Worm (Caenorhabditis elegans): ENCODE results near the gene ZK105.8.
"Not testable (repeated sequence)": the region's sequence is repeated elsewhere in the genome, so short reads cannot be mapped to it uniquely, and the experiment has no call there.

The ZK105.8 gene

DNA sequence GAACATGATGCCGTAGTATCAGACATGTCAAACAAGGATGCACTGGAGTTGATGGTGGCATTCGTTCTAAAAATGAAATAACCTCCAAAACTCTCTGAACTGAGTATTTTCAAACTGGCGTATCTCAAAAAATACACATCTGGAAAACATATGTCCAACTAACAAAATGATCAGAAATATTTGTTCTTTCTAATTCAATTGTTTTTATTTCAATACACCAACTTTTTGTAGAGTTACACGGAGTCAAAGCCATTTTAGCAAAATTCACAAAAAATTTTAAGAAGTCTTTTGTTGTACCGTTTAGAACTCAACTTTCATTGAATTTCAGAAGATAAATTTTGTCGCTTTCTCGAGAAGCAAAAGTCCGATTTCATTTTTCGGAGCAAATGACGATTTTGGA lies 20.8 kb upstream of the ZK105.8 start, which contains the start of gene srsx-40:
srsx-40 (minus strand) TSS at position 101 of the 400 bp plus-strand sequence.
- not testable (repeated sequence) for TF ChIP-seq Y95B8A.8, aptf-3, hsf-1 (GFP tag; IDR thresholded peaks at IDR 0.05)

DNA sequence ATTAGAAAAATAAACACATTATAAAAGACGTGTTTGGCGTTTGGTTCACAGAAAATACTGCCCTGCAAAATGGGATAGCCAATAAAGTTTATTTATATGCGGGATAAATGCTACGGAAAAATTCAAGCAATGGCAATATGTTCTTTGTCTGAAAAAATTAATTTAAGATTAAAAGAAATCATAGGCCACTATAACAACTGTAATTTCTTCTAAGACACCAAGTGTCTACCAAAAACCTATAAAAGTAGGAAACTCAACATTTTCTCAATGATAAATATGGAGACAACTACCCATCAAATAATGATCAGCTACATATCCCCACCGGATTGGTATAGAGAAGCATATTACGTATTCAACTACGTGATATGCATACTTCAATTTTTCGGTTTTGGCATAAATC lies 19.0 kb upstream of the ZK105.8 start, which contains the start of gene srw-3:
srw-3 (plus strand) TSS at position 301 of the 400 bp plus-strand sequence.
- TF ChIP-seq bed-2 (GFP tag; IDR thresholded peaks at IDR 0.05) (no peak), snpc-4 (GFP tag; optimal IDR thresholded peaks at IDR 0.05) (no peak), snpc-4 (tag; optimal IDR thresholded peaks at IDR 0.05) (no peak), ccch-3 (GFP tag; optimal IDR thresholded peaks at IDR 0.05) (no peak), dox-1 (GFP tag; IDR thresholded peaks at IDR 0.05) (no peak), nhr-120 (GFP tag; IDR thresholded peaks at IDR 0.05) (no peak), die-1 (tag; optimal IDR thresholded peaks at IDR 0.05) (no peak), madf-8 (GFP tag; conservative IDR thresholded peaks at IDR 0.05) (no peak), dpl-1 (GFP tag; optimal IDR thresholded peaks at IDR 0.05) (no peak), K12H6.12 (tag; optimal IDR thresholded peaks at IDR 0.05) (no peak), lin-54 (GFP tag; optimal IDR thresholded peaks at IDR 0.05) (no peak), lsl-1 (GFP tag; optimal IDR thresholded peaks at IDR 0.05) (no peak), F10E7.11 (tag; optimal IDR thresholded peaks at IDR 0.05) (no peak), ceh-91 (GFP tag; IDR thresholded peaks at IDR 0.05) (no peak), atf-7 (tag; optimal IDR thresholded peaks at IDR 0.05) (no peak)

DNA sequence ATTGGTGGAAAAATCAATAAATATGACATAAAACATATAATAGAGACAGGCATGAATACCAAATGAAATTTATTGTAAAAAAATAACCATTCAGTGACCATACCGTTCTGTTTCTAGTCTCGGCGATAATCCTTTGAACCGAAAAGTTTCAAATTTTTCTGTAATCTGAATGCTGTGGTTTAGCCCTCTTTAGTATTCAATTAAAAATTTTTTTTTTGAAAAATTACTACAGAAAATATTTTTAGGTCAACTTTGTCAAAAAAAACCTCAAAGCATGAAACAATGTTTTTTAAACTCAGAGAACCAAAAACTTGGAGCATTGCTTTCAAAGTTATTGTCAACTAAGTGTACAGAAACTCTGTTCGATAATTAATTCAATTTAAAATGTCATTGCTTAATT lies 15.8 kb upstream of the ZK105.8 start, which contains the start of gene ZK105.11:
ZK105.11 (minus strand) TSS at position 101 of the 400 bp plus-strand sequence.
- no peak for TF ChIP-seq D2030.7 (GFP tag; IDR thresholded peaks at IDR 0.05)
- no peak for TF ChIP-seq ceh-91 (GFP tag; IDR thresholded peaks at IDR 0.05)
- TF ChIP-seq snpc-3.4 (tag; optimal IDR thresholded peaks at IDR 0.05): no peak
- no peak for TF ChIP-seq atf-7 (tag; optimal IDR thresholded peaks at IDR 0.05)
- TF ChIP-seq dpl-1 (GFP tag; optimal IDR thresholded peaks at IDR 0.05): no peak
- no peak for TF ChIP-seq somi-1 (GFP tag; optimal IDR thresholded peaks at IDR 0.05)
- no peak for TF ChIP-seq F57C9.4 (tag; optimal IDR thresholded peaks at IDR 0.05)

DNA sequence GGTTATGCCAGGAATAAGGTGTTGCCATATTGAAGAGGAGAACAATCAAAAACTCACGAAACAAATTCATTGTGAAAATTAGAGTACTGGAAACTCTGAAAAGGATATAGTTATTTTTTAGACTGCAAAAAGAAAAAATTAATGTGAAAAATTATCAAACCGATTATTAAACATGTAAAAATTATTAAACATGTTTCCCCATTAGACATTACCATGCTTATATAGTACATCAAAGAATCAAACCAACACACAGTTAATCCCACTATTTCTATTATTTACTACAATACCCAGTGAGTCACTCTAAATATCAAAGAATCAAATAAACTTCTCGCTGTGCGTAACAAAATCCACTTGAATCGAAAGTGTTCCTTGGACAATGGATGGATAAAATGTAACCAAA lies 11.2 kb upstream of the ZK105.8 start, which contains the start of gene ZK105.13:
ZK105.13 (minus strand) TSS at position 101 of the 400 bp plus-strand sequence.
- TF ChIP-seq attf-3 (GFP tag; conservative IDR thresholded peaks at IDR 0.05) (no peak), F49E8.2 (tag; optimal IDR thresholded peaks at IDR 0.05; ENCODE audit: insufficient read depth) (no peak), ceh-27 (GFP tag; optimal IDR thresholded peaks at IDR 0.05) (no peak), rec-8 (tag; optimal IDR thresholded peaks at IDR 0.05) (no peak), nfya-1 (tag; optimal IDR thresholded peaks at IDR 0.05; ENCODE audit: borderline replicate concordance, insufficient read depth) (no peak), C17E4.6 (GFP tag; IDR thresholded peaks at IDR 0.05) (no peak), ZK185.1 (tag; optimal IDR thresholded peaks at IDR 0.05; ENCODE audit: poor library complexity, severe bottlenecking) (no peak), egrh-3 (GFP tag; IDR thresholded peaks at IDR 0.05) (no peak), hsf-1 (GFP tag; IDR thresholded peaks at IDR 0.05) (no peak), F23B12.7 (tag; optimal IDR thresholded peaks at IDR 0.05; ENCODE audit: insufficient read depth) (no peak), gei-17 (GFP tag; optimal IDR thresholded peaks at IDR 0.05) (no peak), T26A5.8 (tag; optimal IDR thresholded peaks at IDR 0.05) (no peak), madf-3 (GFP tag; IDR thresholded peaks at IDR 0.05) (no peak), lin-26 (GFP tag; IDR thresholded peaks at IDR 0.05) (no peak), ccch-3 (GFP tag; optimal IDR thresholded peaks at IDR 0.05) (no peak), ztf-18 (tag; optimal IDR thresholded peaks at IDR 0.05) (no peak)
